Worm (Caenorhabditis elegans): ENCODE measurements around the gene C37C3.17.

Gene C37C3.17

ce11 chrV:7839485-7839884, 22.2 kb downstream of the C37C3.17 start, which contains the start of gene C37C3.12:
C37C3.12 (minus strand) TSS chrV:7839585.
- TF ChIP-seq egl-27 (tag; optimal IDR thresholded peaks at IDR 0.05) (no peak), nhr-90 (tag; optimal IDR thresholded peaks at IDR 0.05; ENCODE audit: poor library complexity) (no peak), elt-2 (tag; optimal IDR thresholded peaks at IDR 0.05) (no peak), lin-14 (GFP tag; optimal IDR thresholded peaks at IDR 0.05) (no peak), nhr-11 (tag; optimal IDR thresholded peaks at IDR 0.05) (no peak)

DNA sequence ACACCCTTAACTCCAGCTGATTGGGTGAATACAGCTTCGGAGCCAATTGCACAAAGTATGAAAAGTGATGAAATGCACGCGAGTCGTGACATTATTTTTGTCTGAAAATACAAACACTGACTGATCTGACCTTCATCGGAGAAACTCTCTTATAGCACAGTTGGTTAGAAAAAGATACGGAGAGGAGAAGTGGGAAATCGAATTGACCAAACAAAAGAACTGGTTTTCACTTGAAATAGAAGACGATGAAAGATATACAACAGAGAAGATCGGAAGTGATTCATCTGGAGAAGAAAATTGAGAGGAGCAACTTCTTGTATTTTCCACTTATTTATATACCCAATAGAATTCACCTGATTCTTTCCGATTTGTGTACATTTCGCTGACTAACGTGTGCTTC, 23.9 kb downstream of the C37C3.17 start, which contains the start of gene ttr-33:
ttr-33 (minus strand) TSS at position 101 of the 400 bp plus-strand sequence.
- TF ChIP-seq zip-4 (GFP tag; optimal IDR thresholded peaks at IDR 0.05), result no peak
- peak in 1 of 6 experiments; percentile 3 for TF ChIP-seq elt-3 (tag; optimal IDR thresholded peaks at IDR 0.05)

DNA sequence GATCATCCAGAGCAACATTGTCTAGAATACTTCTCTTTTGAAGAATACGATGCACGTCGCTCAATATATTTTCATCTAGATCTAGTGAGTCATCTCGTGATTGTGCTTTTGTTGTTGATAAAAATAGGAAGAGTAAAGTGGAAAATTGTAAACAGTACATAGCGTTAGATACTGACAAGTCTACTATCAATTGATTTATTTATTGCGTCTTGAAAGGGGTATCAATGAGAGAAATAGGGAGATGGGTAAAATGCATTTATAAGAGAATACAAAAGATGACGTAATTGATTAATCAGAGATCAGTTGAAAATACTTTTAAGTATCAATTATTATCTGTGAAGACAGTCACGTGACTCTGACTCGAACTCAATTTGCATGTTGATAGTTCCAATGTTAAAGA, 24.8 kb downstream of the C37C3.17 start, which contains the start of gene txt-5:
txt-5 (minus strand) TSS at position 224 of the 400 bp plus-strand sequence.
- TF ChIP-seq lin-35 (GFP tag; optimal IDR thresholded peaks at IDR 0.05) (peak in 1 of 2 experiments; percentile 43), lin-14 (GFP tag; optimal IDR thresholded peaks at IDR 0.05) (peak; percentile 51), irx-1 (tag; optimal IDR thresholded peaks at IDR 0.05) (no peak), F16B12.6 (tag; optimal IDR thresholded peaks at IDR 0.05) (no peak), pag-3 (tag; optimal IDR thresholded peaks at IDR 0.05; ENCODE audit: borderline replicate concordance, insufficient read depth) (no peak), elt-3 (tag; optimal IDR thresholded peaks at IDR 0.05) (peak in 3 of 6 experiments; percentile 43 to 83 (median 68)), nhr-19 (GFP tag; conservative IDR thresholded peaks at IDR 0.05) (peak; percentile 37), nhr-84 (tag; optimal IDR thresholded peaks at IDR 0.05) (no peak), nhr-47 (tag; optimal IDR thresholded peaks at IDR 0.05) (peak; percentile 24), dpl-1 (GFP tag; optimal IDR thresholded peaks at IDR 0.05) (no peak), snu-23 (GFP tag; optimal IDR thresholded peaks at IDR 0.05) (peak; percentile 53), lsy-2 (tag; optimal IDR thresholded peaks at IDR 0.05) (peak in 1 of 2 experiments; percentile 22), nhr-90 (tag; optimal IDR thresholded peaks at IDR 0.05; ENCODE audit: poor library complexity) (peak; percentile 67), nhr-71 (tag; optimal IDR thresholded peaks at IDR 0.05) (peak; percentile 72), nhr-85 (tag) (peak; percentile 86), alr-1 (tag; optimal IDR thresholded peaks at IDR 0.05; ENCODE audit: borderline replicate concordance) (no peak), nhr-20 (tag; optimal IDR thresholded peaks at IDR 0.05) (peak; percentile 57)

DNA sequence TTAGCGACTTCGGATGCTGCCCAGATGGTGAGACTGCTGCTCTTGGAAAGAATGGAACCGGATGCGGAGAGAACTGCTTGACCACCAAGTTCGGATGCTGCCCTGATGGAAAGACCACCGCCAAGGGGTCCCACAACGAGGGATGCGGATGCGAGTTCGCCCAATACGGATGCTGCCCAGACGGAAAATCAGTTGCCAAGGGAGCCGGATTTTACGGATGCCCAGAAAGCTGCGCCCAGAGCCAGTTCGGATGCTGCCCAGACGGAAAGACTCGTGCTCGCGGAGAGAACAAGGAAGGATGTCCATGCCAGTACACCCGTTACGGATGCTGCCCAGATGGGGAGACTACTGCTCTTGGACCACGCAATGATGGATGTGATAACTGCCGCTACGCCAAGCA, 30.7 kb downstream of the C37C3.17 start:
- TF ChIP-seq efl-1 (optimal IDR thresholded peaks at IDR 0.05), result no peak
- TF ChIP-seq efl-1 (GFP tag; optimal IDR thresholded peaks at IDR 0.05 in 1 of 2), result peak in 1 of 2 experiments; percentile 65
- no peak for TF ChIP-seq xbp-1 (tag; optimal IDR thresholded peaks at IDR 0.05)

DNA sequence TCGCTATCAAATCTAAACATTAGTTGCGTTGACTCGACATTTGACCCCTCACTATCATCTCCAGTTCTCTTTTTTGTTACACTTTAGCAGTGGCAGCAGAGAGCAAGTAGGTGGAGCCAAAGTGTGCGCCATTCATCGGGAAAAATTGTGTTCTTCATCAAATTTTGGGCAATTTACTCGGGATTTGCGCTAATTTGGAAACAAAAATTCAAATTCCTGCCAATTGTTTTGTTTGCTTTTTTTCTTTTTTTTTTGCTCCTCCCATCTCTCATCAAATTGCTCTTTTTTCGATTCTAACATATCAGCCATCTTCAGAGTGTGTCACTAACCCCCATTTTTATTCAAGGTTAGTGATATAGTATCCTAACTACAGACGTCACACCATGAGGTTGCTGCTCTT, 34.8 kb downstream of the C37C3.17 start, which contains the start of gene mig-6:
mig-6 (plus strand) TSS at position 301 of the 400 bp plus-strand sequence.
- no peak for TF ChIP-seq nhr-71 (tag; optimal IDR thresholded peaks at IDR 0.05)
- TF ChIP-seq unc-62 (GFP tag; optimal IDR thresholded peaks at IDR 0.05), result no peak

- no peak for TF ChIP-seq jun-1 (tag; optimal IDR thresholded peaks at IDR 0.05)
- TF ChIP-seq tbx-2 (tag; optimal IDR thresholded peaks at IDR 0.05), result no peak
- TF ChIP-seq mef-2 (tag; optimal IDR thresholded peaks at IDR 0.05), result no peak
- TF ChIP-seq egl-13 (tag; optimal IDR thresholded peaks at IDR 0.05), result no peak
- TF ChIP-seq unc-62 (GFP tag; optimal IDR thresholded peaks at IDR 0.05), result no peak
- TF ChIP-seq elt-3 (tag; optimal IDR thresholded peaks at IDR 0.05), result no peak
- no peak for TF ChIP-seq zag-1 (tag; optimal IDR thresholded peaks at IDR 0.05)
- TF ChIP-seq nhr-28 (tag; optimal IDR thresholded peaks at IDR 0.05), result no peak
- no peak for TF ChIP-seq lin-15B (tag; optimal IDR thresholded peaks at IDR 0.05)
- peak; percentile 49 for TF ChIP-seq dsc-1 (tag; optimal IDR thresholded peaks at IDR 0.05)
- no peak for TF ChIP-seq ceh-88 (GFP tag; IDR thresholded peaks at IDR 0.05)
- TF ChIP-seq pag-3 (tag; optimal IDR thresholded peaks at IDR 0.05; ENCODE audit: borderline replicate concordance, insufficient read depth), result no peak
- peak; percentile 54 for TF ChIP-seq rnt-1 (tag; optimal IDR thresholded peaks at IDR 0.05)
Measured at ce11 chrV:7826362-7826761, 35.3 kb downstream of the C37C3.17 start.

Measured in whole organism, L1 larva.